Fruit fly (Drosophila melanogaster) whole organism, wandering third instar larva: ENCODE measurements around the gene CG7519.

ENCODE experiments used
- fru ChIP-seq: fragments of 200-800 bp; sonication (Bioruptor generic); optimal IDR thresholded peaks from 3 replicates; lab custom pipeline; 2016; ENCODE audit warnings: missing biosample characterization, mild to moderate bottlenecking, missing genetic modification characterization
- usp ChIP-seq: fragments of >200 bp; optimal IDR thresholded peaks from 2 replicates; lab custom pipeline; 2017; ENCODE audit warnings: missing biosample characterization, missing genetic modification characterization

- TF ChIP-seq fru (GFP tag; lab: Kevin White, UChicago) (no peak), usp (GFP tag; lab: Kevin White, UChicago) (no peak)
These were observed 9.0 kb upstream of the CG7519 start for dm6 chr3L:21483837-21484236.
